Worm (Caenorhabditis elegans) whole organism, mixed stage, embryonic: ENCODE measurements around the gene K06A1.2.

Experiments
- M03D4.4 ChIP-seq: sonication (generic microtip); optimal IDR thresholded peaks from 2 replicates; lab custom pipeline; 2017; ENCODE audit warnings: mild to moderate bottlenecking, missing genetic modification characterization, missing compliant biosample characterization
- bed-3 ChIP-seq: fragments of 200-800 bp; sonication (Bioruptor generic); optimal IDR thresholded peaks from 3 replicates; lab custom pipeline; 2018; ENCODE audit warnings: mild to moderate bottlenecking, missing genetic modification characterization, moderate library complexity, missing compliant biosample characterization
- blmp-1 ChIP-seq: fragments of 150-350 bp; optimal IDR thresholded peaks from 2 replicates; lab custom pipeline; 2014; ENCODE audit warnings: missing biosample characterization, missing genetic modification characterization
- ceh-39 ChIP-seq: fragments of 150-350 bp; optimal IDR thresholded peaks from 2 replicates; lab custom pipeline; 2014; ENCODE audit warnings: missing biosample characterization, missing genetic modification characterization
- ceh-43 ChIP-seq: fragments of 200-800 bp; sonication (Bioruptor generic); optimal IDR thresholded peaks from 2 replicates; lab custom pipeline; 2018; ENCODE audit warnings: mild to moderate bottlenecking, missing genetic modification characterization, moderate library complexity, missing compliant biosample characterization
- ceh-83 ChIP-seq: fragments of 200-800 bp; sonication (Bioruptor generic); optimal IDR thresholded peaks from 2 replicates; lab custom pipeline; 2018; ENCODE audit warnings: mild to moderate bottlenecking, missing genetic modification characterization, missing compliant biosample characterization
- ces-1 ChIP-seq: fragments of 150-350 bp; optimal IDR thresholded peaks from 2 replicates; lab custom pipeline; 2014; ENCODE audit warnings: missing biosample characterization, missing genetic modification reagents, missing genetic modification characterization
- cnd-1 ChIP-seq: fragments of 200-800 bp; sonication (Bioruptor generic); optimal IDR thresholded peaks from 2 replicates; lab custom pipeline; 2018; ENCODE audit warnings: mild to moderate bottlenecking, missing genetic modification characterization, missing compliant biosample characterization
- drap-1 ChIP-seq: fragments of 200-800 bp; sonication (Bioruptor generic); optimal IDR thresholded peaks from 3 replicates; lab custom pipeline; 2018; ENCODE audit warnings: mild to moderate bottlenecking, missing genetic modification characterization, missing compliant biosample characterization
- elt-1 ChIP-seq: sonication (generic microtip); optimal IDR thresholded peaks from 2 replicates; lab custom pipeline; 2017; ENCODE audit warnings: missing genetic modification characterization, mild to moderate bottlenecking, missing compliant biosample characterization, antibody characterized with exemption, moderate library complexity, borderline replicate concordance; ENCODE audit not compliant: insufficient read depth
- elt-3 ChIP-seq: fragments of 150-350 bp; optimal IDR thresholded peaks from 2 replicates; lab custom pipeline; 2014; ENCODE audit warnings: missing biosample characterization, missing genetic modification characterization
- flh-1 ChIP-seq: fragments of 200-800 bp; sonication (Bioruptor generic); optimal IDR thresholded peaks from 2 replicates; lab custom pipeline; 2018; ENCODE audit warnings: mild to moderate bottlenecking, missing genetic modification characterization, moderate library complexity, missing compliant biosample characterization
- ham-2 ChIP-seq: fragments of 200-800 bp; sonication (Bioruptor generic); optimal IDR thresholded peaks from 2 replicates; lab custom pipeline; 2018; ENCODE audit warnings: mild to moderate bottlenecking, missing genetic modification characterization, missing compliant biosample characterization
- hlh-1 ChIP-seq: fragments of 150-350 bp; optimal IDR thresholded peaks from 2 replicates; lab custom pipeline; 2014; ENCODE audit warnings: missing biosample characterization, missing genetic modification reagents, missing genetic modification characterization
- lin-13 ChIP-seq: fragments of 150-350 bp; optimal IDR thresholded peaks from 2 replicates; lab custom pipeline; 2014; ENCODE audit warnings: missing biosample characterization, missing genetic modification characterization
- lin-32 ChIP-seq: fragments of 200-800 bp; sonication (Bioruptor generic); optimal IDR thresholded peaks from 2 replicates; lab custom pipeline; 2018; ENCODE audit warnings: mild to moderate bottlenecking, missing genetic modification characterization, missing compliant biosample characterization
- lsy-2 ChIP-seq: fragments of 150-350 bp; optimal IDR thresholded peaks from 2 replicates; lab custom pipeline; 2014; ENCODE audit warnings: missing biosample characterization, missing genetic modification characterization
- mab-5 ChIP-seq: fragments of 150-350 bp; optimal IDR thresholded peaks from 2 replicates; lab custom pipeline; 2014; ENCODE audit warnings: missing biosample characterization, missing genetic modification characterization
- mep-1 ChIP-seq: fragments of 150-350 bp; optimal IDR thresholded peaks from 2 replicates; lab custom pipeline; 2017; ENCODE audit warnings: missing biosample characterization, missing genetic modification reagents, missing genetic modification characterization, inconsistent platforms
- mls-2 ChIP-seq: sonication (generic microtip); optimal IDR thresholded peaks from 2 replicates; lab custom pipeline; 2016; ENCODE audit warnings: mild to moderate bottlenecking, missing genetic modification characterization, moderate library complexity, missing compliant biosample characterization
- nhr-12 ChIP-seq: fragments of 150-350 bp; optimal IDR thresholded peaks from 2 replicates; lab custom pipeline; 2014; ENCODE audit warnings: missing biosample characterization, missing genetic modification characterization
- nhr-2 ChIP-seq: fragments of 150-350 bp; optimal IDR thresholded peaks from 2 replicates; lab custom pipeline; 2014; ENCODE audit warnings: missing biosample characterization, missing genetic modification characterization
- nhr-237 ChIP-seq: fragments of 150-350 bp; optimal IDR thresholded peaks from 2 replicates; lab custom pipeline; 2014; ENCODE audit warnings: missing biosample characterization, missing genetic modification characterization
- nhr-28 ChIP-seq: fragments of 150-350 bp; optimal IDR thresholded peaks from 2 replicates; lab custom pipeline; 2014; ENCODE audit warnings: missing biosample characterization, missing genetic modification characterization
- nhr-76 ChIP-seq: sonication (generic microtip); optimal IDR thresholded peaks from 2 replicates; lab custom pipeline; 2017; ENCODE audit warnings: missing biosample characterization, missing genetic modification characterization
- pha-4 ChIP-seq: fragments of 150-350 bp; optimal IDR thresholded peaks from 2 replicates; lab custom pipeline; 2018; ENCODE audit warnings: missing biosample characterization, missing genetic modification reagents, missing genetic modification characterization
- sem-2 ChIP-seq: fragments of 200-800 bp; sonication (Bioruptor generic); optimal IDR thresholded peaks from 2 replicates; lab custom pipeline; 2018; ENCODE audit warnings: mild to moderate bottlenecking, missing genetic modification characterization, missing compliant biosample characterization
- snpc-4 ChIP-seq: fragments of 150-350 bp; optimal IDR thresholded peaks from 2 replicates; lab custom pipeline; 2014; ENCODE audit warnings: missing biosample characterization, missing genetic modification characterization
- sptf-1 ChIP-seq: sonication (generic microtip); optimal IDR thresholded peaks from 2 replicates; lab custom pipeline; 2017; ENCODE audit warnings: mild to moderate bottlenecking, missing genetic modification characterization, moderate library complexity, missing compliant biosample characterization
- tbx-8 ChIP-seq: fragments of 200-800 bp; sonication (Bioruptor generic); optimal IDR thresholded peaks from 2 replicates; lab custom pipeline; 2018; ENCODE audit warnings: mild to moderate bottlenecking, missing genetic modification characterization, moderate library complexity, missing compliant biosample characterization
- unc-120 ChIP-seq: sonication (generic microtip); optimal IDR thresholded peaks from 2 replicates; lab custom pipeline; 2017; ENCODE audit warnings: missing genetic modification characterization, missing compliant biosample characterization; ENCODE audit not compliant: poor library complexity, severe bottlenecking
- unc-39 ChIP-seq: fragments of 150-350 bp; optimal IDR thresholded peaks from 2 replicates; lab custom pipeline; 2014; ENCODE audit warnings: missing biosample characterization, missing genetic modification characterization
- unc-62 ChIP-seq: fragments of 150-350 bp; optimal IDR thresholded peaks from 2 replicates; lab custom pipeline; 2014; ENCODE audit warnings: missing biosample characterization, missing genetic modification reagents, missing genetic modification characterization
- zip-8 ChIP-seq: fragments of 150-350 bp; optimal IDR thresholded peaks from 2 replicates; lab custom pipeline; 2014; ENCODE audit warnings: missing biosample characterization, missing genetic modification characterization
- ztf-11 ChIP-seq: fragments of 150-350 bp; optimal IDR thresholded peaks from 2 replicates; lab custom pipeline; 2014; ENCODE audit warnings: missing biosample characterization, missing genetic modification characterization

K06A1.2 gene

ce11 chrII:6476655-6477054, 32.8 kb downstream of the K06A1.2 start, which contains the start of gene T28D9.4:
Gene T28D9.4 (plus strand): TSS chrII:6476955.
- TF ChIP-seq nhr-12 (tag; lab: Kevin White, UChicago) (no peak), blmp-1 (tag; lab: Kevin White, UChicago) (no peak), M03D4.4 (tag; lab: Kevin White, UChicago) (no peak), ceh-39 (tag; lab: Kevin White, UChicago) (no peak), elt-1 (tag; lab: Kevin White, UChicago) (no peak), nhr-237 (tag; lab: Kevin White, UChicago) (no peak)

ce11 chrII:6482102-6482501, 38.3 kb downstream of the K06A1.2 start, which contains the start of gene del-10:
Gene del-10 (minus strand): TSS chrII:6482125.
- peak; percentile 73 for TF ChIP-seq unc-62 (GFP tag; lab: Kevin White, UChicago)
- peak; percentile 42 for TF ChIP-seq unc-120
- TF ChIP-seq nhr-28 (tag; lab: Kevin White, UChicago): no peak
- no peak for TF ChIP-seq bed-3 (GFP tag; lab: Kevin White, UChicago)
- TF ChIP-seq flh-1 (GFP tag; lab: Kevin White, UChicago): no peak

ce11 chrII:6482762-6483161, 39.0 kb downstream of the K06A1.2 start:
- no peak for TF ChIP-seq zip-8 (tag; lab: Kevin White, UChicago)
- TF ChIP-seq unc-62 (GFP tag; lab: Kevin White, UChicago): peak; percentile 75

- no peak for TF ChIP-seq lsy-2
- TF ChIP-seq unc-39 (tag; lab: Kevin White, UChicago): no peak
- no peak for TF ChIP-seq flh-1 (GFP tag; lab: Kevin White, UChicago)
- no peak for TF ChIP-seq nhr-2 (tag; lab: Kevin White, UChicago)
- TF ChIP-seq pha-4 (tag; lab: Kevin White, UChicago): no peak
- no peak for TF ChIP-seq snpc-4
- TF ChIP-seq blmp-1 (tag; lab: Kevin White, UChicago): no peak
- no peak for TF ChIP-seq ceh-39 (tag; lab: Kevin White, UChicago)
Observed at ce11 chrII:6484876-6485526, 41.2 kb downstream of the K06A1.2 start, which contains the start of the genes lido-16 and plpp-1.2. Gene lido-16 (minus strand): TSS chrII:6484976. Gene plpp-1.2 (plus strand): TSS chrII:6485476.

- TF ChIP-seq elt-3 (no peak), mab-5 (tag; lab: Kevin White, UChicago) (peak; percentile 64), unc-120 (peak; percentile 22), hlh-1 (peak; percentile 68), unc-62 (GFP tag; lab: Kevin White, UChicago) (peak; percentile 25)
Observed at ce11 chrII:6486344-6486743, 42.5 kb downstream of the K06A1.2 start.

- TF ChIP-seq ham-2 (no peak), ceh-43 (GFP tag; lab: Kevin White, UChicago) (no peak), nhr-28 (tag; lab: Kevin White, UChicago) (no peak), unc-39 (tag; lab: Kevin White, UChicago) (no peak), lin-32 (GFP tag; lab: Kevin White, UChicago) (no peak), elt-3 (no peak), lsy-2 (peak; percentile 97), sem-2 (GFP tag; lab: Kevin White, UChicago) (no peak), drap-1 (GFP tag; lab: Kevin White, UChicago) (no peak), snpc-4 (no peak), ceh-83 (GFP tag; lab: Kevin White, UChicago) (no peak), cnd-1 (tag; lab: Kevin White, UChicago) (no peak), nhr-2 (tag; lab: Kevin White, UChicago) (no peak), ztf-11 (no peak), nhr-12 (tag; lab: Kevin White, UChicago) (no peak), elt-1 (tag; lab: Kevin White, UChicago) (no peak), lin-13 (peak; percentile 55), nhr-76 (tag; lab: Kevin White, UChicago) (no peak), blmp-1 (tag; lab: Kevin White, UChicago) (no peak), tbx-8 (GFP tag; lab: Kevin White, UChicago) (no peak), zip-8 (tag; lab: Kevin White, UChicago) (no peak), mls-2 (tag; lab: Kevin White, UChicago) (no peak), sptf-1 (tag; lab: Kevin White, UChicago) (no peak), mab-5 (tag; lab: Kevin White, UChicago) (no peak), hlh-1 (peak; percentile 36), bed-3 (GFP tag; lab: Kevin White, UChicago) (no peak), unc-120 (no peak), nhr-237 (tag; lab: Kevin White, UChicago) (peak; percentile 56), unc-62 (GFP tag; lab: Kevin White, UChicago) (no peak), M03D4.4 (tag; lab: Kevin White, UChicago) (no peak), pha-4 (tag; lab: Kevin White, UChicago) (peak; percentile 66), mep-1 (peak; percentile 83), ces-1 (no peak), ceh-39 (tag; lab: Kevin White, UChicago) (peak; percentile 8), flh-1 (GFP tag; lab: Kevin White, UChicago) (no peak)
Observed at ce11 chrII:6489711-6490184, 45.9 kb downstream of the K06A1.2 start, which contains the start of the genes snr-3 and rsp-5. Gene snr-3 (minus strand): TSS chrII:6489761. Gene rsp-5 (plus strand): TSS chrII:6490165.
